Worm (Caenorhabditis elegans) whole organism, mixed stage, embryonic: Measurements from ENCODE around the gene lgc-43.

Experiments used
- M03D4.4 ChIP-seq: sonication (generic microtip); optimal IDR thresholded peaks from 2 replicates; lab custom pipeline; 2017; ENCODE audit warnings: mild to moderate bottlenecking, missing genetic modification characterization, missing compliant biosample characterization
- bed-3 ChIP-seq: fragments of 200-800 bp; sonication (Bioruptor generic); optimal IDR thresholded peaks from 3 replicates; lab custom pipeline; 2018; ENCODE audit warnings: mild to moderate bottlenecking, missing genetic modification characterization, moderate library complexity, missing compliant biosample characterization
- blmp-1 ChIP-seq: fragments of 150-350 bp; optimal IDR thresholded peaks from 2 replicates; lab custom pipeline; 2014; ENCODE audit warnings: missing biosample characterization, missing genetic modification characterization
- ceh-39 ChIP-seq: fragments of 150-350 bp; optimal IDR thresholded peaks from 2 replicates; lab custom pipeline; 2014; ENCODE audit warnings: missing biosample characterization, missing genetic modification characterization
- ceh-43 ChIP-seq: fragments of 200-800 bp; sonication (Bioruptor generic); optimal IDR thresholded peaks from 2 replicates; lab custom pipeline; 2018; ENCODE audit warnings: mild to moderate bottlenecking, missing genetic modification characterization, moderate library complexity, missing compliant biosample characterization
- ceh-83 ChIP-seq: fragments of 200-800 bp; sonication (Bioruptor generic); optimal IDR thresholded peaks from 2 replicates; lab custom pipeline; 2018; ENCODE audit warnings: mild to moderate bottlenecking, missing genetic modification characterization, missing compliant biosample characterization
- ces-1 ChIP-seq: fragments of 150-350 bp; optimal IDR thresholded peaks from 2 replicates; lab custom pipeline; 2014; ENCODE audit warnings: missing biosample characterization, missing genetic modification reagents, missing genetic modification characterization
- cnd-1 ChIP-seq: fragments of 200-800 bp; sonication (Bioruptor generic); optimal IDR thresholded peaks from 2 replicates; lab custom pipeline; 2018; ENCODE audit warnings: mild to moderate bottlenecking, missing genetic modification characterization, missing compliant biosample characterization
- elt-1 ChIP-seq: sonication (generic microtip); optimal IDR thresholded peaks from 2 replicates; lab custom pipeline; 2017; ENCODE audit warnings: missing genetic modification characterization, mild to moderate bottlenecking, missing compliant biosample characterization, antibody characterized with exemption, moderate library complexity, borderline replicate concordance; ENCODE audit not compliant: insufficient read depth
- flh-1 ChIP-seq: fragments of 200-800 bp; sonication (Bioruptor generic); optimal IDR thresholded peaks from 2 replicates; lab custom pipeline; 2018; ENCODE audit warnings: mild to moderate bottlenecking, missing genetic modification characterization, moderate library complexity, missing compliant biosample characterization
- ham-2 ChIP-seq: fragments of 200-800 bp; sonication (Bioruptor generic); optimal IDR thresholded peaks from 2 replicates; lab custom pipeline; 2018; ENCODE audit warnings: mild to moderate bottlenecking, missing genetic modification characterization, missing compliant biosample characterization
- hlh-1 ChIP-seq: fragments of 150-350 bp; optimal IDR thresholded peaks from 2 replicates; lab custom pipeline; 2014; ENCODE audit warnings: missing biosample characterization, missing genetic modification reagents, missing genetic modification characterization
- lin-13 ChIP-seq: fragments of 150-350 bp; optimal IDR thresholded peaks from 2 replicates; lab custom pipeline; 2014; ENCODE audit warnings: missing biosample characterization, missing genetic modification characterization
- lin-32 ChIP-seq: fragments of 200-800 bp; sonication (Bioruptor generic); optimal IDR thresholded peaks from 2 replicates; lab custom pipeline; 2018; ENCODE audit warnings: mild to moderate bottlenecking, missing genetic modification characterization, missing compliant biosample characterization
- lsy-2 ChIP-seq: fragments of 150-350 bp; optimal IDR thresholded peaks from 2 replicates; lab custom pipeline; 2014; ENCODE audit warnings: missing biosample characterization, missing genetic modification characterization
- mab-5 ChIP-seq: fragments of 150-350 bp; optimal IDR thresholded peaks from 2 replicates; lab custom pipeline; 2014; ENCODE audit warnings: missing biosample characterization, missing genetic modification characterization
- mep-1 ChIP-seq: fragments of 150-350 bp; optimal IDR thresholded peaks from 2 replicates; lab custom pipeline; 2017; ENCODE audit warnings: missing biosample characterization, missing genetic modification reagents, missing genetic modification characterization, inconsistent platforms
- mls-2 ChIP-seq: sonication (generic microtip); optimal IDR thresholded peaks from 2 replicates; lab custom pipeline; 2016; ENCODE audit warnings: mild to moderate bottlenecking, missing genetic modification characterization, moderate library complexity, missing compliant biosample characterization
- nhr-12 ChIP-seq: fragments of 150-350 bp; optimal IDR thresholded peaks from 2 replicates; lab custom pipeline; 2014; ENCODE audit warnings: missing biosample characterization, missing genetic modification characterization
- nhr-2 ChIP-seq: fragments of 150-350 bp; optimal IDR thresholded peaks from 2 replicates; lab custom pipeline; 2014; ENCODE audit warnings: missing biosample characterization, missing genetic modification characterization
- nhr-237 ChIP-seq: fragments of 150-350 bp; optimal IDR thresholded peaks from 2 replicates; lab custom pipeline; 2014; ENCODE audit warnings: missing biosample characterization, missing genetic modification characterization
- nhr-28 ChIP-seq: fragments of 150-350 bp; optimal IDR thresholded peaks from 2 replicates; lab custom pipeline; 2014; ENCODE audit warnings: missing biosample characterization, missing genetic modification characterization
- nhr-76 ChIP-seq: sonication (generic microtip); optimal IDR thresholded peaks from 2 replicates; lab custom pipeline; 2017; ENCODE audit warnings: missing biosample characterization, missing genetic modification characterization
- pha-4 ChIP-seq: fragments of 150-350 bp; optimal IDR thresholded peaks from 2 replicates; lab custom pipeline; 2018; ENCODE audit warnings: missing biosample characterization, missing genetic modification reagents, missing genetic modification characterization
- sem-2 ChIP-seq: fragments of 200-800 bp; sonication (Bioruptor generic); optimal IDR thresholded peaks from 2 replicates; lab custom pipeline; 2018; ENCODE audit warnings: mild to moderate bottlenecking, missing genetic modification characterization, missing compliant biosample characterization
- sptf-1 ChIP-seq: sonication (generic microtip); optimal IDR thresholded peaks from 2 replicates; lab custom pipeline; 2017; ENCODE audit warnings: mild to moderate bottlenecking, missing genetic modification characterization, moderate library complexity, missing compliant biosample characterization
- tbx-8 ChIP-seq: fragments of 200-800 bp; sonication (Bioruptor generic); optimal IDR thresholded peaks from 2 replicates; lab custom pipeline; 2018; ENCODE audit warnings: mild to moderate bottlenecking, missing genetic modification characterization, moderate library complexity, missing compliant biosample characterization
- unc-120 ChIP-seq: sonication (generic microtip); optimal IDR thresholded peaks from 2 replicates; lab custom pipeline; 2017; ENCODE audit warnings: missing genetic modification characterization, missing compliant biosample characterization; ENCODE audit not compliant: poor library complexity, severe bottlenecking
- unc-39 ChIP-seq: fragments of 150-350 bp; optimal IDR thresholded peaks from 2 replicates; lab custom pipeline; 2014; ENCODE audit warnings: missing biosample characterization, missing genetic modification characterization
- zip-8 ChIP-seq: fragments of 150-350 bp; optimal IDR thresholded peaks from 2 replicates; lab custom pipeline; 2014; ENCODE audit warnings: missing biosample characterization, missing genetic modification characterization

Gene lgc-43

DNA sequence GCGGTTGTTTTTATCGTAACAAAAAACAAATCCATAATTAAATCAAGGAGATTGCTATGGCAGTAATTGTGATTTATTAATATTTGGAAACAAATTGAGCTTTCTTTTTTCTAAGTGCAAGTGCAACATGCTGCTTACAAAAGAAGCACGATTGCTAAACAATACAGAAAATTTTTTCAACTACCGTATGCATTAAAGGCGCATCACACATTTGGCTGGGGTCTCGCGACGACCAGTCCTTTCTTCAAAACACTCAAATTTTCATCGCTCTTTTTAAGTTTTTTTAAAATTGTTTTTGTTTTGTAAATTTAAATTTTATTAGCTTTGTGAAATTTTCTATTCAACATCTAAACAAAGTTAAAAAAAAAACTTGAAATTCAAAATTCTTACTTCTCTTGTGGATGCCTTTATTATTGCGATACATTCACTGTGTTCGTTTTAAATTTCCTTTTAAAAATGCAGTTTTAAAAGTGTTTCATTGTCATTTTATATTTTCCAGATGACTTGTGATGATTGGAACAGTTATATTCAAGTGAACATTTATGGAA, 31.8 kb upstream of the lgc-43 start, which contains the start of gene zim-1:
Gene zim-1, plus strand, starts transcription at position 498 of the 548 bp plus-strand sequence.
- no peak for TF ChIP-seq blmp-1 (tag; lab: Kevin White, UChicago)
- no peak for TF ChIP-seq mab-5 (tag; lab: Kevin White, UChicago)
- TF ChIP-seq elt-1 (tag; lab: Kevin White, UChicago) = no peak
- TF ChIP-seq ceh-83 (GFP tag; lab: Kevin White, UChicago) = no peak
- TF ChIP-seq mep-1 (tag; lab: Kevin White, UChicago) = no peak
- no peak for TF ChIP-seq tbx-8
- no peak for TF ChIP-seq nhr-2 (tag; lab: Kevin White, UChicago)
- no peak for TF ChIP-seq lsy-2 (tag; lab: Kevin White, UChicago)
- no peak for TF ChIP-seq nhr-76

DNA sequence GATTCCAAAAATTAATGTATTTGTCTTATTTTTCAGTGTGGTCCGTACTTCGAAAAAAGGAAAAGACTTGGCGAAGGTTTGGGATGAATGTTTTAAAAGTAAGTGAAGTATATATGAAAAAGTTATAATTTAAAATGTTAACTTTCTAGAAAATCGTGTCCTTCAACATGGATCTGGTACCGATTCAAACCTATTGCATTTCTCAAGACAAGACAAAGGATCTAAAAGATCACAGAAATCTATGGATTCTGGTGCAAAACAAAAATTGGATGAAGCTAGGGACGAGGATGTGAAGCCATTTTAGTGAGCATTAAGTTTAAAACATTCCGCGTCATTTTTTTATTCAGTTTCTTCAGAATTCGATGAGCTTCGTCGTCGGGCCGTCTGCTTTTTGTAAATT, 23.5 kb upstream of the lgc-43 start, which contains the start of gene zim-2:
Gene zim-2, plus strand, starts transcription at position 301 of the 400 bp plus-strand sequence.
- TF ChIP-seq nhr-28 (tag; lab: Kevin White, UChicago) (no peak), hlh-1 (no peak)
- TF ChIP-seq, all 35 proteins: peak for 0

ce11 chrIV:10558415-10558814, 20.1 kb upstream of the lgc-43 start, which contains the start of gene zim-3:
Gene zim-3 (plus strand): TSS chrIV:10558715.
- TF ChIP-seq mls-2 (tag; lab: Kevin White, UChicago) (no peak), nhr-237 (tag; lab: Kevin White, UChicago) (no peak), nhr-76 (no peak), M03D4.4 (no peak), nhr-2 (tag; lab: Kevin White, UChicago) (no peak), mab-5 (tag; lab: Kevin White, UChicago) (no peak), ces-1 (no peak), elt-1 (tag; lab: Kevin White, UChicago) (no peak), ceh-39 (tag; lab: Kevin White, UChicago) (no peak), hlh-1 (no peak), unc-120 (tag; lab: Kevin White, UChicago) (no peak), ceh-43 (GFP tag; lab: Kevin White, UChicago) (no peak), lin-13 (tag; lab: Kevin White, UChicago) (no peak), sem-2 (GFP tag; lab: Kevin White, UChicago) (no peak), cnd-1 (tag; lab: Kevin White, UChicago) (no peak)
- TF ChIP-seq, all 35 proteins: peak for 0

ce11 chrIV:10561605-10562004, 16.9 kb upstream of the lgc-43 start, which contains the start of gene him-8:
Gene him-8 (plus strand): TSS chrIV:10561905.
- no peak for TF ChIP-seq nhr-12 (tag; lab: Kevin White, UChicago)
- TF ChIP-seq sem-2 (GFP tag; lab: Kevin White, UChicago) = no peak
- no peak for TF ChIP-seq nhr-237 (tag; lab: Kevin White, UChicago)
- TF ChIP-seq ces-1 = no peak
- TF ChIP-seq lin-32 (GFP tag; lab: Kevin White, UChicago) = no peak
- no peak for TF ChIP-seq sptf-1 (tag; lab: Kevin White, UChicago)
- TF ChIP-seq elt-1 (tag; lab: Kevin White, UChicago) = no peak
- no peak for TF ChIP-seq ceh-43 (GFP tag; lab: Kevin White, UChicago)
- no peak for TF ChIP-seq mab-5 (tag; lab: Kevin White, UChicago)
- no peak for TF ChIP-seq pha-4

DNA sequence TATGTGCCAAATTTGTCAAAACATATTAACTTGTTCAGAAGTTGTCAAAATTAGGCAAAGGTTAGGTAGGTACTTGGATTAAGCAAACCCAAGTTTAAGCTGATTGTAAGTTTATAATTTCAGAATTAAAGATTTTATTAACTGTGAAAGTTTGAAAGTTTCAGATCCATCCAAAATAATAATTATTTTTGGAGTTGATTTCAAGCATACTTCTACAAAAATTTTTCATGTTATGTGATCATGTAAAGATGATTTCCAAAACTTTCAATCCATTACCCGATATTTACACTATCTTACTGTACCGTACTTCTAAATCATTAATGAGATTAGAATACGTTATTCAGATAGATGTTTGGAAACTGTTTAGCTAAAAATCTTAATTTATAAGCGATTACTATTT, 13.9 kb upstream of the lgc-43 start:
- TF ChIP-seq flh-1 (GFP tag; lab: Kevin White, UChicago) (no peak), ceh-43 (GFP tag; lab: Kevin White, UChicago) (no peak), ham-2 (no peak), nhr-237 (tag; lab: Kevin White, UChicago) (no peak), unc-39 (tag; lab: Kevin White, UChicago) (no peak), nhr-76 (no peak), ceh-83 (GFP tag; lab: Kevin White, UChicago) (no peak), nhr-28 (tag; lab: Kevin White, UChicago) (no peak)

ce11 chrIV:10565282-10565681, 13.2 kb upstream of the lgc-43 start:
- TF ChIP-seq mls-2 (tag; lab: Kevin White, UChicago) = no peak
- no peak for TF ChIP-seq ceh-39 (tag; lab: Kevin White, UChicago)
- no peak for TF ChIP-seq nhr-76
- peak; percentile 67 for TF ChIP-seq ces-1
- no peak for TF ChIP-seq bed-3 (GFP tag; lab: Kevin White, UChicago)
- TF ChIP-seq mep-1 (tag; lab: Kevin White, UChicago) = no peak
- TF ChIP-seq zip-8 (tag; lab: Kevin White, UChicago) = no peak
- no peak for TF ChIP-seq ceh-83 (GFP tag; lab: Kevin White, UChicago)
